Worm (Caenorhabditis elegans) whole organism, L1 larva: ENCODE measurements around the gene M02D8.5.
A peak's percentile ranks its signal among the peaks of the same experiment; 100 is the strongest.

Experiments used
- C04F5.9 ChIP-seq: sonication (generic microtip); optimal IDR thresholded peaks from 2 replicates; lab custom pipeline; 2016; ENCODE audit warnings: missing genetic modification characterization, missing compliant biosample characterization
- C16A3.4 ChIP-seq: fragments of 150-350 bp; optimal IDR thresholded peaks from 2 replicates; lab custom pipeline; 2014; ENCODE audit warnings: missing biosample characterization, missing genetic modification characterization
- Y116A8C.19 ChIP-seq: sonication (generic microtip); optimal IDR thresholded peaks from 2 replicates; lab custom pipeline; 2016; ENCODE audit warnings: missing compliant biosample characterization, missing genetic modification characterization, borderline replicate concordance
- aha-1 ChIP-seq: fragments of 150-350 bp; optimal IDR thresholded peaks from 2 replicates; lab custom pipeline; 2014; ENCODE audit warnings: missing biosample characterization, missing genetic modification characterization
- aly-2 ChIP-seq: fragments of 150-350 bp; optimal IDR thresholded peaks from 2 replicates; lab custom pipeline; 2014; ENCODE audit warnings: missing biosample characterization, missing genetic modification characterization
- ceh-63 ChIP-seq: fragments of 200-800 bp; sonication (Bioruptor generic); optimal IDR thresholded peaks from 2 replicates; lab custom pipeline; 2018; ENCODE audit warnings: mild to moderate bottlenecking, missing genetic modification characterization, missing compliant biosample characterization
- ceh-82 ChIP-seq, 3 experiments: fragments of 150-350 bp in 1 of 3; sonication (generic microtip) in 2 of 3; optimal IDR thresholded peaks; 2 replicates each; lab custom pipeline; 2014 to 2017; ENCODE audit warnings: missing biosample characterization in 3 of 3, missing genetic modification characterization in 3 of 3
- ceh-90 ChIP-seq: sonication (generic microtip); optimal IDR thresholded peaks from 2 replicates; lab custom pipeline; 2016; ENCODE audit warnings: missing genetic modification characterization, missing compliant biosample characterization
- dpl-1 ChIP-seq, 3 experiments: fragments of 150-350 bp in 2 of 3; sonication (generic microtip) in 1 of 3; optimal IDR thresholded peaks; 2 replicates each; lab custom pipeline; 2014 to 2017; ENCODE audit warnings: missing biosample characterization in 3 of 3, missing genetic modification characterization in 3 of 3, missing genetic modification reagents in 3 of 3
- dsc-1 ChIP-seq: sonication (generic microtip); optimal IDR thresholded peaks from 2 replicates; lab custom pipeline; 2016; ENCODE audit warnings: mild to moderate bottlenecking, missing genetic modification characterization, missing compliant biosample characterization
- efl-1 ChIP-seq, 4 experiments: fragments of 150-350 bp; optimal IDR thresholded peaks in 3 of 4; peaks in 1 of 4; 1 replicate in 1 of 4; 2 replicates in 3 of 4; lab custom pipeline; 2014; ENCODE audit warnings: missing biosample characterization in 2 of 4, missing genetic modification characterization in 2 of 4, missing genetic modification reagents in 2 of 4
- efl-3 ChIP-seq: fragments of 200-800 bp; sonication (Bioruptor generic); optimal IDR thresholded peaks from 2 replicates; lab custom pipeline; 2018; ENCODE audit warnings: mild to moderate bottlenecking, missing genetic modification characterization, missing compliant biosample characterization
- elt-2 ChIP-seq: sonication (generic microtip); optimal IDR thresholded peaks from 2 replicates; lab custom pipeline; 2016; ENCODE audit warnings: missing genetic modification characterization, mild to moderate bottlenecking, inconsistent platforms, missing compliant biosample characterization, missing genetic modification reagents
- elt-3 ChIP-seq, 6 experiments: fragments of 150-350 bp in 1 of 6; sonication (generic microtip); optimal IDR thresholded peaks; 2 replicates each; lab custom pipeline; 2017 to 2018; ENCODE audit warnings: missing biosample characterization in 6 of 6, missing genetic modification characterization in 6 of 6, inconsistent platforms in 1 of 6
- fkh-10 ChIP-seq: sonication (generic microtip); optimal IDR thresholded peaks from 2 replicates; lab custom pipeline; 2017; ENCODE audit warnings: missing biosample characterization, missing genetic modification reagents, missing genetic modification characterization
- fkh-8 ChIP-seq: sonication (generic microtip); optimal IDR thresholded peaks from 2 replicates; lab custom pipeline; 2016; ENCODE audit warnings: mild to moderate bottlenecking, missing genetic modification characterization, missing compliant biosample characterization
- fos-1 ChIP-seq: fragments of 150-350 bp; optimal IDR thresholded peaks from 2 replicates; lab custom pipeline; 2014; ENCODE audit warnings: missing biosample characterization, missing genetic modification characterization
- grh-1 ChIP-seq: fragments of 200-800 bp; sonication (Bioruptor generic); IDR thresholded peaks from 2 replicates; pipeline ENCODE4 v1.3.6; 2022; ENCODE audit warnings: missing genetic modification reagents, missing genetic modification characterization, missing compliant biosample characterization
- isw-1 ChIP-seq: fragments of 200-800 bp; sonication (Bioruptor generic); IDR thresholded peaks from 2 replicates; pipeline ENCODE4 v1.3.6; 2022; ENCODE audit warnings: missing genetic modification characterization, missing compliant biosample characterization
- lin-14 ChIP-seq: fragments of 200-800 bp; sonication (Bioruptor generic); optimal IDR thresholded peaks from 2 replicates; lab custom pipeline; 2018; ENCODE audit warnings: mild to moderate bottlenecking, missing genetic modification characterization, moderate library complexity, missing compliant biosample characterization
- lin-35 ChIP-seq, 2 experiments: fragments of 150-350 bp; optimal IDR thresholded peaks; 2 replicates each; lab custom pipeline; 2014; ENCODE audit warnings: missing biosample characterization in 2 of 2, missing genetic modification characterization in 2 of 2, missing genetic modification reagents in 2 of 2
- lir-3 ChIP-seq: sonication (generic microtip); optimal IDR thresholded peaks from 2 replicates; lab custom pipeline; 2016; ENCODE audit warnings: mild to moderate bottlenecking, missing genetic modification characterization, moderate library complexity, missing compliant biosample characterization; ENCODE audit not compliant: poor library complexity
- lsy-2 ChIP-seq, 2 experiments: fragments of 150-350 bp; optimal IDR thresholded peaks; 2 replicates each; lab custom pipeline; 2014; ENCODE audit warnings: missing biosample characterization in 2 of 2, missing genetic modification characterization in 2 of 2
- mab-9 ChIP-seq: fragments of 200-800 bp; sonication (Bioruptor generic); IDR thresholded peaks from 2 replicates; pipeline ENCODE4 v1.3.6; 2022; ENCODE audit warnings: missing genetic modification reagents, missing genetic modification characterization, missing compliant biosample characterization
- mdl-1 ChIP-seq, 2 experiments: fragments of 150-350 bp; optimal IDR thresholded peaks; 2 replicates each; lab custom pipeline; 2014 to 2017; ENCODE audit warnings: missing biosample characterization in 2 of 2, missing genetic modification characterization in 2 of 2, inconsistent platforms in 1 of 2
- mep-1 ChIP-seq: fragments of 150-350 bp; optimal IDR thresholded peaks from 2 replicates; lab custom pipeline; 2014; ENCODE audit warnings: missing biosample characterization, missing genetic modification characterization
- nhr-11 ChIP-seq: fragments of 150-350 bp; optimal IDR thresholded peaks from 2 replicates; lab custom pipeline; 2014; ENCODE audit warnings: missing biosample characterization, missing genetic modification characterization
- nhr-19 ChIP-seq: fragments of 200-800 bp; sonication (Bioruptor generic); conservative IDR thresholded peaks from 2 replicates; pipeline ENCODE4 v1.3.6; 2022; ENCODE audit warnings: missing genetic modification characterization, missing compliant biosample characterization
- nhr-20 ChIP-seq: sonication (generic microtip); optimal IDR thresholded peaks from 2 replicates; lab custom pipeline; 2016; ENCODE audit warnings: mild to moderate bottlenecking, missing genetic modification characterization, missing compliant biosample characterization
- nhr-237 ChIP-seq: fragments of 150-350 bp; optimal IDR thresholded peaks from 2 replicates; lab custom pipeline; 2014; ENCODE audit warnings: missing biosample characterization, missing genetic modification characterization
- nhr-28 ChIP-seq: fragments of 150-350 bp; optimal IDR thresholded peaks from 2 replicates; lab custom pipeline; 2014; ENCODE audit warnings: missing biosample characterization, missing genetic modification characterization
- nhr-47 ChIP-seq: sonication (generic microtip); optimal IDR thresholded peaks from 2 replicates; lab custom pipeline; 2016; ENCODE audit warnings: mild to moderate bottlenecking, missing genetic modification characterization, moderate library complexity, missing compliant biosample characterization
- nhr-71 ChIP-seq: sonication (generic microtip); optimal IDR thresholded peaks from 2 replicates; lab custom pipeline; 2016; ENCODE audit warnings: mild to moderate bottlenecking, missing genetic modification characterization, moderate library complexity, missing compliant biosample characterization
- nhr-76 ChIP-seq: sonication (generic microtip); optimal IDR thresholded peaks from 2 replicates; lab custom pipeline; 2017; ENCODE audit warnings: missing biosample characterization, missing genetic modification characterization
- nhr-77 ChIP-seq: fragments of 150-350 bp; optimal IDR thresholded peaks from 2 replicates; lab custom pipeline; 2014; ENCODE audit warnings: missing biosample characterization, missing genetic modification characterization
- nhr-84 ChIP-seq: sonication (generic microtip); optimal IDR thresholded peaks from 2 replicates; lab custom pipeline; 2017; ENCODE audit warnings: missing biosample characterization, missing genetic modification characterization
- nhr-90 ChIP-seq: sonication (generic microtip); optimal IDR thresholded peaks from 2 replicates; lab custom pipeline; 2016; ENCODE audit warnings: mild to moderate bottlenecking, missing genetic modification characterization, missing compliant biosample characterization; ENCODE audit not compliant: poor library complexity
- pag-3 ChIP-seq: sonication (generic microtip); optimal IDR thresholded peaks from 2 replicates; lab custom pipeline; 2017; ENCODE audit warnings: missing genetic modification characterization, mild to moderate bottlenecking, missing compliant biosample characterization, antibody characterized with exemption, borderline replicate concordance; ENCODE audit not compliant: insufficient read depth
- pax-3 ChIP-seq: fragments of 200-800 bp; sonication (Bioruptor generic); optimal IDR thresholded peaks from 2 replicates; lab custom pipeline; 2018; ENCODE audit warnings: mild to moderate bottlenecking, missing genetic modification characterization, moderate library complexity, missing compliant biosample characterization
- rnt-1 ChIP-seq: sonication (generic microtip); optimal IDR thresholded peaks from 2 replicates; lab custom pipeline; 2016; ENCODE audit warnings: mild to moderate bottlenecking, missing genetic modification characterization, moderate library complexity, missing compliant biosample characterization
- skn-1 ChIP-seq: fragments of 150-350 bp; optimal IDR thresholded peaks from 2 replicates; lab custom pipeline; 2014; ENCODE audit warnings: missing biosample characterization, missing genetic modification characterization
- snu-23 ChIP-seq: sonication (generic microtip); optimal IDR thresholded peaks from 2 replicates; lab custom pipeline; 2016; ENCODE audit warnings: missing genetic modification characterization, missing compliant biosample characterization
- sox-4 ChIP-seq: sonication (generic microtip); optimal IDR thresholded peaks from 2 replicates; lab custom pipeline; 2016; ENCODE audit warnings: missing genetic modification characterization, missing compliant biosample characterization
- sptf-1 ChIP-seq: fragments of 150-350 bp; optimal IDR thresholded peaks from 2 replicates; lab custom pipeline; 2014; ENCODE audit warnings: missing biosample characterization, missing genetic modification characterization
- swsn-7 ChIP-seq: sonication (generic microtip); optimal IDR thresholded peaks from 2 replicates; lab custom pipeline; 2016; ENCODE audit warnings: missing genetic modification characterization, missing compliant biosample characterization
- tlp-1 ChIP-seq: fragments of 150-350 bp; optimal IDR thresholded peaks from 2 replicates; lab custom pipeline; 2014; ENCODE audit warnings: missing biosample characterization, missing genetic modification characterization
- xbp-1 ChIP-seq: sonication (generic microtip); optimal IDR thresholded peaks from 2 replicates; lab custom pipeline; 2016; ENCODE audit warnings: missing genetic modification characterization, missing compliant biosample characterization
- zip-4 ChIP-seq: fragments of 200-800 bp; sonication (Bioruptor generic); optimal IDR thresholded peaks from 2 replicates; lab custom pipeline; 2018; ENCODE audit warnings: mild to moderate bottlenecking, missing genetic modification characterization, moderate library complexity, missing compliant biosample characterization

Gene M02D8.5

DNA sequence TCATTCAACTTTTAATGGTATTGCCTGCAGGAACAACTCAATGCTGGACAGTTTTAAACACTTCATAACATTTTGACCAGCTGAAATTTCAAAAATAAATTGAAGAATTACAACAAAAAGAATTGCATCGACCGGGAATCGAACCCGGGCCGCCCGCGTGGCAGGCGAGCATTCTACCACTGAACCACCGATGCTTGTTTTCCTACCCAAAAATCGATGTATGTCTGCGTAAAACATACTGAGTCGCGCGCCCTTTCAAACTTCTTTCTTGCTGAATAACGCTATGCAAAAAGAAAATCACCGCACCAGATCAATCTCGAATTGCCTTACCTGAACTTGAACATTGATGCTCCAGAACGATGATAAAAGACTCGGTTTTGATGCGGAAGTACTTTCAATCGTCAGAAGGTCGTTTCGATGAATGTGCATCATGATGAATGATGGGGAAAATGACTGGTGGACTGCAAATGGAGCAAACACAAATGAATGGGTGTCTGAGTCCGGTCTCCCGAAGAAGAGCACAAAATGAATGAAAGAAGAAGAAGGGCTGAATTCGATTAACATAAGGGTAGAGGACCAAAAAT, 35.4 kb upstream of the M02D8.5 start, which contains the start of gene R04E5.7:
R04E5.7 (minus strand) TSS at position 564 of the 584 bp plus-strand sequence.
- TF ChIP-seq pag-3 (tag; lab: Kevin White, UChicago) (no peak), xbp-1 (peak; percentile 5), skn-1 (peak; percentile 0), nhr-11 (tag; lab: Kevin White, UChicago) (no peak), elt-3 (tag; optimal IDR thresholded peaks at IDR 0.05; lab: Kevin White, UChicago) (no peak), swsn-7 (tag; lab: Kevin White, UChicago) (peak; percentile 42), mep-1 (tag; lab: Kevin White, UChicago) (peak; percentile 5), lin-14 (GFP tag; lab: Kevin White, UChicago) (peak; percentile 49), nhr-19 (GFP tag; lab: Robert Waterston, UW) (peak; percentile 38), nhr-28 (no peak), dpl-1 (GFP tag; optimal IDR thresholded peaks at IDR 0.05; lab: Kevin White, UChicago) (no peak), Y116A8C.19 (tag; lab: Kevin White, UChicago) (no peak), pax-3 (tag; lab: Kevin White, UChicago) (no peak), dsc-1 (peak; percentile 10), mdl-1 (tag; optimal IDR thresholded peaks at IDR 0.05; lab: Kevin White, UChicago) (peak in 1 of 2 experiments; percentile 24), aly-2 (tag; lab: Kevin White, UChicago) (no peak), zip-4 (GFP tag; lab: Kevin White, UChicago) (no peak), snu-23 (GFP tag; lab: Kevin White, UChicago) (peak; percentile 43), lin-35 (GFP tag; optimal IDR thresholded peaks at IDR 0.05; lab: Kevin White, UChicago) (peak in 1 of 2 experiments; percentile 55), nhr-20 (peak; percentile 49), ceh-82 (tag; optimal IDR thresholded peaks at IDR 0.05; lab: Kevin White, UChicago) (peak in 2 of 3 experiments; percentile 34 to 54), lsy-2 (tag; optimal IDR thresholded peaks at IDR 0.05; lab: Kevin White, UChicago) (peak in 1 of 2 experiments; percentile 3), lir-3 (tag; lab: Kevin White, UChicago) (no peak), isw-1 (GFP tag; lab: Robert Waterston, UW) (no peak), rnt-1 (tag; lab: Kevin White, UChicago) (peak; percentile 30), sox-4 (no peak), nhr-84 (no peak), tlp-1 (tag; lab: Kevin White, UChicago) (no peak), nhr-77 (peak; percentile 16), elt-2 (no peak), efl-3 (GFP tag; lab: Kevin White, UChicago) (no peak), sptf-1 (tag; lab: Kevin White, UChicago) (no peak), C04F5.9 (tag; lab: Kevin White, UChicago) (no peak), nhr-237 (tag; lab: Kevin White, UChicago) (no peak), mab-9 (GFP tag; lab: Robert Waterston, UW) (no peak), aha-1 (tag; lab: Kevin White, UChicago) (no peak), C16A3.4 (tag; lab: Kevin White, UChicago) (peak; percentile 27), nhr-76 (tag; lab: Kevin White, UChicago) (no peak), grh-1 (GFP tag; lab: Robert Waterston, UW) (peak; percentile 16; the same call in 1 of the 2 replicates), ceh-90 (no peak), nhr-47 (tag; lab: Kevin White, UChicago) (peak; percentile 57), nhr-71 (tag; lab: Kevin White, UChicago) (peak; percentile 58), fos-1 (tag; lab: Kevin White, UChicago) (no peak), ceh-63 (GFP tag; lab: Kevin White, UChicago) (no peak), nhr-90 (tag; lab: Kevin White, UChicago) (peak; percentile 58), efl-1 (optimal IDR thresholded peaks at IDR 0.05; lab: Kevin White, UChicago) (no peak), efl-1 (GFP tag; optimal IDR thresholded peaks at IDR 0.05 in 1 of 2; lab: Kevin White, UChicago) (peak in 1 of 2 experiments; percentile 80), fkh-8 (peak; percentile 27), fkh-10 (GFP tag; lab: Kevin White, UChicago) (peak; percentile 27)
